Fruit fly (Drosophila melanogaster) whole organism, embryonic: ENCODE results near the gene ana1.

ENCODE experiments used
- Antp ChIP-seq: fragments of 200-800 bp; sonication (Bioruptor generic); optimal IDR thresholded peaks from 3 replicates; lab custom pipeline; 2016; ENCODE audit warnings: missing biosample characterization, missing genetic modification characterization
- Bteb2 ChIP-seq: fragments of 200-800 bp; sonication (Bioruptor generic); optimal IDR thresholded peaks from 2 replicates; lab custom pipeline; 2016; ENCODE audit warnings: missing biosample characterization, missing genetic modification characterization
- CG10959 ChIP-seq: fragments of 200-800 bp; sonication (Bioruptor generic); IDR thresholded peaks from 2 replicates; pipeline ENCODE4 v1.3.6; 2022; ENCODE audit warnings: missing biosample characterization, missing genetic modification characterization
- CG11696 ChIP-seq: fragments of 200-800 bp; sonication (Bioruptor generic); IDR thresholded peaks from 2 replicates; pipeline ENCODE4 v1.3.6; 2022; ENCODE audit warnings: missing biosample characterization, missing genetic modification characterization
- CG12155 ChIP-seq: fragments of 200-800 bp; sonication (Bioruptor generic); optimal IDR thresholded peaks from 3 replicates; lab custom pipeline; 2016; ENCODE audit warnings: missing biosample characterization, missing genetic modification characterization
- CG13624 ChIP-seq: fragments of 200-800 bp; sonication (Bioruptor generic); optimal IDR thresholded peaks from 2 replicates; lab custom pipeline; 2016; ENCODE audit warnings: missing biosample characterization, missing genetic modification characterization
- CG16863 ChIP-seq: fragments of 200-800 bp; sonication (Bioruptor generic); optimal IDR thresholded peaks from 3 replicates; lab custom pipeline; 2016; ENCODE audit warnings: missing biosample characterization, missing genetic modification characterization
- CG17186 ChIP-seq: fragments of 200-800 bp; sonication (Bioruptor generic); optimal IDR thresholded peaks from 3 replicates; lab custom pipeline; 2017; ENCODE audit warnings: missing biosample characterization, missing genetic modification reagents, missing genetic modification characterization
- CG17612 ChIP-seq: fragments of 200-800 bp; sonication (Bioruptor generic); IDR thresholded peaks from 2 replicates; pipeline ENCODE4 v1.3.6; 2022; ENCODE audit warnings: missing biosample characterization, missing genetic modification characterization
- CG4424 ChIP-seq: fragments of 200-800 bp; sonication (Bioruptor generic); optimal IDR thresholded peaks from 3 replicates; lab custom pipeline; 2016; ENCODE audit warnings: missing biosample characterization, missing genetic modification characterization
- CG4730 ChIP-seq: fragments of 200-800 bp; sonication (Bioruptor generic); IDR thresholded peaks from 2 replicates; pipeline ENCODE4 v1.3.6; 2022; ENCODE audit warnings: missing biosample characterization, missing genetic modification characterization
- CG6175 ChIP-seq: fragments of 200-800 bp; sonication (Bioruptor generic); IDR thresholded peaks from 3 replicates; pipeline ENCODE4 v1.3.6; 2022; ENCODE audit warnings: missing biosample characterization, missing genetic modification characterization
- CG7271 ChIP-seq: fragments of 200-800 bp; sonication (Bioruptor generic); optimal IDR thresholded peaks from 2 replicates; lab custom pipeline; 2018; ENCODE audit warnings: missing biosample characterization, mild to moderate bottlenecking, missing genetic modification characterization, moderate library complexity
- CG7745 ChIP-seq: fragments of 200-800 bp; sonication (Bioruptor generic); optimal IDR thresholded peaks from 2 replicates; lab custom pipeline; 2018; ENCODE audit warnings: missing biosample characterization, mild to moderate bottlenecking, missing genetic modification characterization, moderate library complexity
- CG9609 ChIP-seq: fragments of 200-800 bp; sonication (Bioruptor generic); optimal IDR thresholded peaks from 3 replicates; lab custom pipeline; 2016; ENCODE audit warnings: missing biosample characterization, missing genetic modification characterization
- CG9797 ChIP-seq: fragments of 200-800 bp; sonication (Bioruptor generic); optimal IDR thresholded peaks from 3 replicates; lab custom pipeline; 2018; ENCODE audit warnings: missing biosample characterization, mild to moderate bottlenecking, missing genetic modification characterization
- CG9876 ChIP-seq: fragments of 200-800 bp; sonication (Bioruptor generic); optimal IDR thresholded peaks from 2 replicates; lab custom pipeline; 2016; ENCODE audit warnings: missing biosample characterization, missing genetic modification characterization
- CG9932 ChIP-seq: fragments of 200-800 bp; sonication (Bioruptor generic); IDR thresholded peaks from 2 replicates; pipeline ENCODE4 v1.3.6; 2022; ENCODE audit warnings: missing biosample characterization, missing genetic modification characterization
- Dad ChIP-seq: fragments of 200-800 bp; sonication (Bioruptor generic); optimal IDR thresholded peaks from 3 replicates; lab custom pipeline; 2016; ENCODE audit warnings: missing biosample characterization, missing genetic modification characterization
- Dll ChIP-seq: fragments of 200-800 bp; sonication (Bioruptor generic); IDR thresholded peaks from 4 replicates; pipeline ENCODE4 v1.3.6; 2022; ENCODE audit warnings: missing biosample characterization, missing genetic modification characterization; ENCODE audit not compliant: partially characterized antibody
- Eip74EF ChIP-seq, 2 experiments: fragments of 200-800 bp in 1 of 2; fragments of >200 bp in 1 of 2; sonication (Bioruptor generic) in 1 of 2; optimal IDR thresholded peaks; 2 replicates each; lab custom pipeline; 2017 to 2019; ENCODE audit warnings: missing biosample characterization in 2 of 2, missing genetic modification characterization in 2 of 2, mild to moderate bottlenecking in 1 of 2, moderate library complexity in 1 of 2
- Elba2 ChIP-seq: fragments of 200-800 bp; sonication (Bioruptor generic); optimal IDR thresholded peaks from 3 replicates; lab custom pipeline; 2016; ENCODE audit warnings: missing biosample characterization, missing genetic modification characterization
- HLH4C ChIP-seq: fragments of 200-800 bp; sonication (Bioruptor generic); IDR thresholded peaks from 3 replicates; pipeline ENCODE4 v1.3.6; 2022; ENCODE audit warnings: missing biosample characterization, missing genetic modification characterization; ENCODE audit not compliant: partially characterized antibody
- Hmr ChIP-seq: fragments of 200-800 bp; sonication (Bioruptor generic); optimal IDR thresholded peaks from 3 replicates; lab custom pipeline; 2017; ENCODE audit warnings: mild to moderate bottlenecking, missing biosample characterization, missing genetic modification reagents, missing genetic modification characterization
- Nf-YB ChIP-seq: fragments of 200-800 bp; sonication (Bioruptor generic); optimal IDR thresholded peaks from 3 replicates; lab custom pipeline; 2019; ENCODE audit warnings: missing biosample characterization, mild to moderate bottlenecking, missing genetic modification characterization, moderate library complexity
- Nf-YC ChIP-seq: fragments of 200-800 bp; optimal IDR thresholded peaks from 3 replicates; lab custom pipeline; 2019; ENCODE audit warnings: missing biosample characterization, mild to moderate bottlenecking, missing genetic modification characterization, moderate library complexity
- Sox102F ChIP-seq: fragments of 200-800 bp; sonication (Bioruptor generic); optimal IDR thresholded peaks from 2 replicates; lab custom pipeline; 2018; ENCODE audit warnings: missing biosample characterization, mild to moderate bottlenecking, missing genetic modification characterization, moderate library complexity
- Tbp ChIP-seq: fragments of >200 bp; optimal IDR thresholded peaks from 2 replicates; lab custom pipeline; 2018; ENCODE audit warnings: missing biosample characterization, missing genetic modification characterization
- abd-A ChIP-seq: fragments of 200-800 bp; sonication (Bioruptor generic); optimal IDR thresholded peaks from 3 replicates; lab custom pipeline; 2019; ENCODE audit warnings: missing biosample characterization, mild to moderate bottlenecking, missing genetic modification characterization, moderate library complexity
- ase ChIP-seq: fragments of 200-800 bp; sonication (Bioruptor generic); IDR thresholded peaks from 3 replicates; pipeline ENCODE4 v1.3.6; 2022; ENCODE audit warnings: missing biosample characterization, missing genetic modification characterization
- caup ChIP-seq: fragments of 200-800 bp; sonication (Bioruptor generic); optimal IDR thresholded peaks from 3 replicates; lab custom pipeline; 2017; ENCODE audit warnings: missing biosample characterization, mild to moderate bottlenecking, missing genetic modification characterization, moderate library complexity; ENCODE audit not compliant: severe bottlenecking
- crp ChIP-seq, 2 experiments: fragments of 200-800 bp; sonication (Bioruptor generic); optimal IDR thresholded peaks; 2 replicates in 1 of 2; 3 replicates in 1 of 2; lab custom pipeline; 2017; ENCODE audit warnings: missing biosample characterization in 2 of 2, missing genetic modification characterization in 2 of 2, mild to moderate bottlenecking in 1 of 2, moderate library complexity in 1 of 2
- exex ChIP-seq: fragments of 200-800 bp; sonication (Bioruptor generic); optimal IDR thresholded peaks from 4 replicates; lab custom pipeline; 2018; ENCODE audit warnings: missing biosample characterization, mild to moderate bottlenecking, missing genetic modification characterization, moderate library complexity
- fd102C ChIP-seq: fragments of 200-800 bp; sonication (Bioruptor generic); optimal IDR thresholded peaks from 2 replicates; lab custom pipeline; 2018; ENCODE audit warnings: missing biosample characterization, mild to moderate bottlenecking, missing genetic modification characterization, moderate library complexity
- gfzf ChIP-seq: fragments of 200-800 bp; sonication (Bioruptor generic); optimal IDR thresholded peaks from 2 replicates; lab custom pipeline; 2016; ENCODE audit warnings: missing biosample characterization, mild to moderate bottlenecking, missing genetic modification characterization, moderate library complexity
- hkb ChIP-seq, 2 experiments: fragments of 200-800 bp in 1 of 2; fragments of >200 bp in 1 of 2; sonication (Bioruptor generic) in 1 of 2; IDR thresholded peaks in 1 of 2; optimal IDR thresholded peaks in 1 of 2; 2 replicates each; pipeline versions ENCODE4 v1.3.6 to Lab custom; 2017 to 2022; ENCODE audit warnings: missing biosample characterization in 1 of 2, missing genetic modification characterization in 1 of 2
- jing ChIP-seq: fragments of 200-800 bp; sonication (Bioruptor generic); optimal IDR thresholded peaks from 2 replicates; lab custom pipeline; 2018; ENCODE audit warnings: missing biosample characterization, mild to moderate bottlenecking, missing genetic modification characterization
- nerfin-2 ChIP-seq: fragments of 200-800 bp; sonication (Bioruptor generic); IDR thresholded peaks from 2 replicates; pipeline ENCODE4 v1.3.6; 2022; ENCODE audit warnings: missing biosample characterization, missing genetic modification characterization; ENCODE audit not compliant: partially characterized antibody
- nmo ChIP-seq: fragments of 200-800 bp; sonication (Bioruptor generic); optimal IDR thresholded peaks from 2 replicates; lab custom pipeline; 2018; ENCODE audit warnings: missing biosample characterization, mild to moderate bottlenecking, missing genetic modification characterization, moderate library complexity
- oc ChIP-seq: fragments of 200-800 bp; sonication (Bioruptor generic); optimal IDR thresholded peaks from 2 replicates; lab custom pipeline; 2018; ENCODE audit warnings: missing biosample characterization, mild to moderate bottlenecking, missing genetic modification characterization, moderate library complexity
- pb ChIP-seq: fragments of 200-800 bp; sonication (Bioruptor generic); optimal IDR thresholded peaks from 3 replicates; lab custom pipeline; 2016; ENCODE audit warnings: missing biosample characterization, missing genetic modification characterization
- pnt ChIP-seq: fragments of 200-800 bp; sonication (Bioruptor generic); optimal IDR thresholded peaks from 3 replicates; lab custom pipeline; 2016; ENCODE audit warnings: missing biosample characterization, missing genetic modification characterization
- psq ChIP-seq: fragments of 200-800 bp; sonication (Bioruptor generic); optimal IDR thresholded peaks from 2 replicates; lab custom pipeline; 2017; ENCODE audit warnings: missing biosample characterization, missing genetic modification characterization
- sens ChIP-seq: fragments of 200-800 bp; sonication (Bioruptor generic); peaks from one replicate; lab custom pipeline; 2016; ENCODE audit warnings: missing biosample characterization, missing genetic modification characterization
- sens-2 ChIP-seq: fragments of 200-800 bp; sonication (Bioruptor generic); IDR thresholded peaks from 2 replicates; pipeline ENCODE4 v1.3.6; 2022; ENCODE audit warnings: missing biosample characterization, missing genetic modification characterization
- seq ChIP-seq: fragments of 200-800 bp; sonication (Bioruptor generic); IDR thresholded peaks from 2 replicates; pipeline ENCODE4 v1.3.6; 2022; ENCODE audit warnings: missing biosample characterization, missing genetic modification characterization
- slp2 ChIP-seq: fragments of 200-800 bp; sonication (Bioruptor generic); optimal IDR thresholded peaks from 2 replicates; lab custom pipeline; 2016; ENCODE audit warnings: missing biosample characterization, missing genetic modification characterization
- sqz ChIP-seq: fragments of 200-800 bp; sonication (Bioruptor generic); optimal IDR thresholded peaks from 3 replicates; lab custom pipeline; 2018; ENCODE audit warnings: missing biosample characterization, mild to moderate bottlenecking, missing genetic modification characterization
- tin ChIP-seq: fragments of 200-800 bp; sonication (Bioruptor generic); optimal IDR thresholded peaks from 3 replicates; lab custom pipeline; 2016; ENCODE audit warnings: missing biosample characterization, missing genetic modification characterization
- usp ChIP-seq: fragments of >200 bp; optimal IDR thresholded peaks from 2 replicates; lab custom pipeline; 2017; ENCODE audit warnings: missing biosample characterization, missing genetic modification characterization

The ana1 gene

DNA sequence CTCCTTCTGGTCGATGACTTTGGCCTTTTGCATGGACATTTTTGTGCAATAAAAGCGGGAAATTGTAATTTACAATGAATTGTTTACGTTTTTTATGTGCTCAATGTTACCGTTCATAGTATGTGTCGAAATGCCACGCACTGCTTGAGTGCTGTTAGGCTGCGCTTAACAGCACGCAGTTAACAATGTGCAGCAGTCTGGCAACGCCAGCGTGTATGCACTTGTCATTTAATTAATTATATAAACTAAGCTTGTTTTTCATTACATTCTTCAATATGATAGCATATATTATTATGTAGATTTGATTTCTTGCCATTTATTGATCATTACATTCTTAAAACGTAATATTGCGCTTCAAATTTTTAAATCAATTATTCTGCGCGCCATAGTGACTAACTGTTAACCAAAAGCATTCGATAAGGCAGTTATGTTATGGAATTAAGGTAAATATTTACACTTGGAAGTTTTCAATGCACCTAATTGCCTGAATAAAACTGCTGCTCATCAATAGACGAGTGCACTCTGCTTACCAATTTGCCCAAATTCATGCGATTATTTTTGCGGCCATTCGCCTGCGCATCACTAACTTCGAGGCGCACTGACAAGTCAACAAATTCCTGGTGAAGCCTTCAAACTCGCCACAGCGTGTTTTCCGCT is 54.8 kb downstream of the ana1 start, which contains the start of the genes CG13625 and mld (continued):
- TF ChIP-seq Tbp (GFP tag; lab: Kevin White, UChicago) (no peak), exex (tag; lab: Kevin White, UChicago) (peak; percentile 56), HLH4C (no peak), sens-2 (GFP tag; lab: Robert Waterston, UW) (no peak), crp (GFP tag; optimal IDR thresholded peaks at IDR 0.05; lab: Kevin White, UChicago) (no peak), abd-A (tag; lab: Kevin White, UChicago) (peak; percentile 81), sens (GFP tag; lab: Kevin White, UChicago) (peak; percentile 84), Nf-YC (tag; lab: Kevin White, UChicago) (peak; percentile 29), seq (no peak), Hmr (GFP tag; lab: Kevin White, UChicago) (no peak), Antp (GFP tag; lab: Kevin White, UChicago) (peak; percentile 37), tin (GFP tag; lab: Kevin White, UChicago) (peak; percentile 26), CG6175 (no peak), CG9609 (GFP tag; lab: Kevin White, UChicago) (no peak), ase (GFP tag; lab: Robert Waterston, UW) (no peak), Dll (no peak), gfzf (GFP tag; lab: Kevin White, UChicago) (peak; percentile 80), CG13624 (peak; percentile 27), slp2 (GFP tag; lab: Kevin White, UChicago) (no peak), CG4730 (GFP tag; lab: Robert Waterston, UW) (no peak), Dad (GFP tag; lab: Kevin White, UChicago) (peak; percentile 11), nmo (GFP tag; lab: Kevin White, UChicago) (peak; percentile 57), Nf-YB (no peak), CG12155 (GFP tag; lab: Kevin White, UChicago) (no peak), CG17612 (GFP tag; lab: Robert Waterston, UW) (no peak), Elba2 (no peak), CG4424 (no peak), CG7745 (tag; lab: Kevin White, UChicago) (no peak), CG17186 (GFP tag; lab: Kevin White, UChicago) (peak; percentile 100), nerfin-2 (GFP tag; lab: Robert Waterston, UW) (no peak), CG10959 (GFP tag; lab: Robert Waterston, UW) (no peak), psq (GFP tag; lab: Kevin White, UChicago) (no peak), oc (tag; lab: Kevin White, UChicago) (no peak), CG7271 (tag; lab: Kevin White, UChicago) (no peak), Eip74EF (GFP tag; optimal IDR thresholded peaks at IDR 0.05; lab: Kevin White, UChicago) (no peak), jing (GFP tag; lab: Kevin White, UChicago) (no peak), Sox102F (no peak), fd102C (GFP tag; lab: Kevin White, UChicago) (no peak), caup (GFP tag; lab: Kevin White, UChicago) (no peak), pnt (no peak), CG16863 (GFP tag; lab: Kevin White, UChicago) (peak; percentile 28), CG11696 (GFP tag; lab: Robert Waterston, UW) (no peak), usp (GFP tag; lab: Kevin White, UChicago) (no peak), CG9797 (peak; percentile 78), sqz (GFP tag; lab: Kevin White, UChicago) (peak; percentile 97), CG9876 (GFP tag; lab: Kevin White, UChicago) (no peak), CG9932 (no peak), hkb (optimal IDR thresholded peaks at IDR 0.05; lab: Kevin White, UChicago) (peak; percentile 36), hkb (GFP tag; IDR thresholded peaks at IDR 0.05; lab: Robert Waterston, UW) (no peak), pb (GFP tag; lab: Kevin White, UChicago) (no peak), Bteb2 (no peak)
